Worm (Caenorhabditis elegans): ENCODE measurements around the gene R102.11.
"Not testable (repeated sequence)": the region's sequence is repeated elsewhere in the genome, so short reads cannot be mapped to it uniquely, and the experiment has no call there.

The R102.11 gene

DNA sequence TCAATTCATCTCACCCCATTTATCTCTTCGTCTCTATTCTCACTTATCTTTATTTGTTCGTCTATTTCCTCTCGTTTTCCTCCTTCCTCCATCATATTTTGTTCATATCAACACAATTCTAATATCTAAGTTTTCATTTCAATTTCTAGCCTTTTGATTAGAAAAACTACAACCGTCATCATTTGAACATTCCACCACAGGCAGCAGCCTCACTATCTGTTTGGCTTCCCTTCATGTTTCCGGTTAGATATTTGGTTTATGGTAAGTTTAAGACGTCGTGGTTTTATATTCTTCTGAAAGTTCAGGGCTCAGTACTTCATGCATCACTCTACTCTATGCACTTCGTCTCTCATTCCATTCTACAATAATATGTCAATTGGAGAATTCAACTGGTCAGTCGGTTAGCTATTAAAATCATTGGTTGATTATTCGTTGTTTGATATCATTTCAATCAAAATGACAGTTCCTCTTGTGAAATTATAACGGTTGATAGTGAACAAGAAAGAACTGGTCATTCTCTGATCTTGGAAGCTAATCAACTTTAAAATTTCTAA, 42.7 kb downstream of the R102.11 start, which contains the start of gene K08C7.1:
K08C7.1 (plus strand) TSS at position 43 of the 554 bp plus-strand sequence.
- TF ChIP-seq madf-9 (GFP tag; conservative IDR thresholded peaks at IDR 0.05): no peak
- TF ChIP-seq dmd-9 (GFP tag; IDR thresholded peaks at IDR 0.05): no peak
- no peak for TF ChIP-seq daf-16 (GFP tag; optimal IDR thresholded peaks at IDR 0.05)
- TF ChIP-seq daf-16 (tag; optimal IDR thresholded peaks at IDR 0.05): peak; percentile 48
- peak; percentile 18 for TF ChIP-seq hlh-11 (tag; optimal IDR thresholded peaks at IDR 0.05)
- peak; percentile 35 for TF ChIP-seq dve-1 (tag; optimal IDR thresholded peaks at IDR 0.05; ENCODE audit: insufficient read depth)
- TF ChIP-seq lin-39 (tag; optimal IDR thresholded peaks at IDR 0.05): no peak
- TF ChIP-seq F26F4.8 (GFP tag; conservative IDR thresholded peaks at IDR 0.05): no peak
- no peak for TF ChIP-seq cey-2 (tag; optimal IDR thresholded peaks at IDR 0.05; ENCODE audit: borderline replicate concordance, insufficient read depth)
- no peak for TF ChIP-seq ZK337.2 (GFP tag; IDR thresholded peaks at IDR 0.05)
- TF ChIP-seq nhr-77 (tag; optimal IDR thresholded peaks at IDR 0.05): peak; percentile 21
- no peak for TF ChIP-seq ceh-44 (GFP tag; IDR thresholded peaks at IDR 0.05)
- TF ChIP-seq pqm-1 (tag; optimal IDR thresholded peaks at IDR 0.05): peak; percentile 80
- TF ChIP-seq ceh-32 (tag; optimal IDR thresholded peaks at IDR 0.05; ENCODE audit: poor library complexity): no peak
- TF ChIP-seq hmg-1.1 (GFP tag; IDR thresholded peaks at IDR 0.05): no peak
- no peak for TF ChIP-seq dmd-8 (GFP tag; IDR thresholded peaks at IDR 0.05)
- TF ChIP-seq ztf-11 (tag; optimal IDR thresholded peaks at IDR 0.05): no peak
- peak; percentile 44; the same call in 1 of the 2 replicates for TF ChIP-seq dmd-6 (GFP tag; IDR thresholded peaks at IDR 0.05)
- no peak for TF ChIP-seq Y48G9A.11 (GFP tag; IDR thresholded peaks at IDR 0.05)
- TF ChIP-seq unc-62 (GFP tag; optimal IDR thresholded peaks at IDR 0.05 in 1 of 2): peak in 1 of 2 experiments; percentile 89
- TF ChIP-seq unc-62 (tag; optimal IDR thresholded peaks at IDR 0.05): no peak
- TF ChIP-seq nhr-6 (tag; optimal IDR thresholded peaks at IDR 0.05): no peak
- TF ChIP-seq unc-130 (GFP tag; optimal IDR thresholded peaks at IDR 0.05): no peak
- TF ChIP-seq ces-1 (GFP tag; optimal IDR thresholded peaks at IDR 0.05): no peak
- TF ChIP-seq zfp-3 (GFP tag; conservative IDR thresholded peaks at IDR 0.05): no peak
- TF ChIP-seq nhr-28 (tag; optimal IDR thresholded peaks at IDR 0.05): peak; percentile 40

DNA sequence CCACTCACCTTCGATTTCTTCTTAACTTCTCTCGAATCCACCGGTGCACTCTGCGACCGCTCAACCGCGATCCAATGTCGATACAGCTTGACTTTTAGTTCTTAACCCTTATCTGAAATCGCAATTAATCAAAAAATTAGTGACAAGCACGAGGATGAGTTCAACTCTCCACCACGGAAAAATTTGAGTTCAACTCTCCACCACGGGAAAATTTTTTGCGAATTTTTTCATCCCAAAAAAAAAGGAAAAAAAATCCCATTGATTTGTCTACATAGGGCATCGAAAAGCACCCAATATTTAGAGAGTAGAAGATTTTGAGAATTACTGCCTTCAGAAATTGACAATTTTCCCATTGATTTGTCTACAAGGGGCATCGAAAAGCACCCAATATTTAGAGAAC, 45.5 kb downstream of the R102.11 start, which contains the start of gene glb-19:
glb-19 (minus strand) TSS at position 101 of the 400 bp plus-strand sequence.
- not testable (repeated sequence) for TF ChIP-seq dpl-1 (GFP tag; optimal IDR thresholded peaks at IDR 0.05); nhr-237 (tag; optimal IDR thresholded peaks at IDR 0.05); zag-1 (tag; optimal IDR thresholded peaks at IDR 0.05)
